Fruit fly (Drosophila melanogaster) Kc167 (cell line): ENCODE results near the gene CG17294.

Experiments used
- Myc ChIP-seq: fragments of >200 bp; optimal IDR thresholded peaks from 2 replicates; lab custom pipeline; 2017; ENCODE audit warnings: missing external identifiers
- Sin3A ChIP-seq: fragments of >200 bp; optimal IDR thresholded peaks from 2 replicates; lab custom pipeline; 2018; ENCODE audit warnings: missing external identifiers
- insv ChIP-seq: fragments of >200 bp; optimal IDR thresholded peaks from 3 replicates; lab custom pipeline; 2018; ENCODE audit warnings: missing external identifiers
- psq ChIP-seq: fragments of >200 bp; optimal IDR thresholded peaks from 2 replicates; lab custom pipeline; 2017; ENCODE audit warnings: missing external identifiers
- ttk ChIP-seq: sonication (Bioruptor generic); optimal IDR thresholded peaks from 2 replicates; lab custom pipeline; 2017; ENCODE audit warnings: missing external identifiers

DNA sequence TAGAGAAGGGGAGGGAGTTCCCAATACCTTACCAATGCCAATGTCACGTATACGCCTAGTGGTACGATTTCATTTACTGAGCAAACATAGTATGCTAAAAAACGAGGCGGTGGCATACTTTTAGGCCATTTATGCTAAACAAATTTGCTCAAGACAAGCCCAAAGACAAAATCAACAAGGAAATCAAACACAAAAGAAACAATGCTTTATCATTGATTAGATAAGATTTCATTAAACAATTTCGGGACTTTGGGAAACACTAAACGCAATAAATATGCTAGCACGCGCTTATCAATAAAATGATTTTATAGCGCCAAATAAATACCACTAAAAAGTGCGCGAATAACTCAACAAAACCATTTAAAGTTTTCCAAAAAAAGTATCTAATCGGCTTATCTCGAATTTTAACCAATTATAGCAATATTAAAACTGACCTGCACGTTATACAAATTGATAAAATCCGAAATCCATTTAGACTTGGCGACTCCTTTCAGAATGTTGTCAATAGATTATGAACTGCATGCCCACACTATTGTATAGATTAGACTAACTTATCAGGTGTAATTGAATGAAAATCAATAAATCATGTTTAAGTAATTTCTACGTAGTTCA, 26.2 kb upstream of the CG17294 start:
- TF ChIP-seq psq (lab: Kevin White, UChicago) (no peak), insv (lab: Kevin White, UChicago) (no peak), ttk (no peak), Myc (lab: Kevin White, UChicago) (no peak), Sin3A (lab: Kevin White, UChicago) (no peak)
